Worm (Caenorhabditis elegans) whole organism, L2 larva: ENCODE data around the gene C18A3.11.

Experiments
- R02D3.7 ChIP-seq: fragments of 150-350 bp; optimal IDR thresholded peaks from 2 replicates; lab custom pipeline; 2014; ENCODE audit warnings: missing biosample characterization, missing genetic modification characterization
- Y55F3AM.14 ChIP-seq: fragments of 200-800 bp; sonication (Bioruptor generic); optimal IDR thresholded peaks from 2 replicates; lab custom pipeline; 2018; ENCODE audit warnings: mild to moderate bottlenecking, missing genetic modification characterization, missing compliant biosample characterization
- ama-1 ChIP-seq: fragments of 150-350 bp; optimal IDR thresholded peaks from 2 replicates; lab custom pipeline; 2018; ENCODE audit warnings: inconsistent platforms
- nhr-10 ChIP-seq: sonication (generic microtip); optimal IDR thresholded peaks from 2 replicates; lab custom pipeline; 2017; ENCODE audit warnings: missing biosample characterization, missing genetic modification characterization
- nhr-11 ChIP-seq: fragments of 150-350 bp; optimal IDR thresholded peaks from 2 replicates; lab custom pipeline; 2014; ENCODE audit warnings: missing biosample characterization, missing genetic modification characterization
- unc-62 ChIP-seq: fragments of 150-350 bp; optimal IDR thresholded peaks from 2 replicates; lab custom pipeline; 2014; ENCODE audit warnings: missing biosample characterization, missing genetic modification reagents, missing genetic modification characterization

DNA sequence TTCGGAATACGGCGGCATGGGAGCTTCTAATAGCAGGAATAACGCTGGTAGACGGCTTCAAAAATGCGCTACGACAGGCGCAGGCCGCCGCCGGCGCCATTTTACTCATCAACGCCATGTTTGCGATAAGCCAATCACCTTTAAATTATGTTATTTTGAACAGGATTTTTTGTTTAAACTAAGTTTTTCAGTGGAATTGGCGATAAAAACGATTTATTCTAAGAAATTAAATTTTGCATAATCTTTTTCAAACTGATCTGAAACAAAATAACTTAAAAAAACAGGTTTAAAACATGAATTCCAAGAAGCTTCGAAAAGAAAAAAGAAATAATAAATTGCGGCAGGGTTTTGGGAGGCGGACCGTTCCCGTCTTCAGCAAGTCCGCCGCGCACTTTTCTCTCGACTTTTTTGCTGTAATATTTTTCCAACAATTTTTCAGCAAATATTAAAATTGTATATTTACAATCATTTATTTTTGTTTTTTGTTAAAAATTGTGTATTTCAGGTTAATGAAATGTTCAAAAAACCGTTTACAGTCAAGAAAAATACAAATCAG, 39.5 kb upstream of the C18A3.11 start, which contains the start of the genes ndub-5 and eif-2D:
- no peak for TF ChIP-seq nhr-11 (tag; lab: Kevin White, UChicago)
- TF ChIP-seq ama-1, result no peak
- no peak for TF ChIP-seq unc-62 (GFP tag; lab: Kevin White, UChicago)
- no peak for TF ChIP-seq R02D3.7 (tag; lab: Kevin White, UChicago)
- TF ChIP-seq nhr-10 (tag; lab: Kevin White, UChicago), result no peak
- TF ChIP-seq Y55F3AM.14 (GFP tag; lab: Kevin White, UChicago), result no peak
